Worm (Caenorhabditis elegans): Measurements from ENCODE around the gene hpl-1.

hpl-1 gene

ce11 chrX:13286533-13286932 lies 41.3 kb downstream of the hpl-1 start, which contains the start of gene R04D3.2:
TSS of gene R04D3.2 (minus strand) at chrX:13286633.
- TF ChIP-seq blmp-1 (tag; optimal IDR thresholded peaks at IDR 0.05; ENCODE audit: insufficient read depth) (no peak), unc-39 (tag; optimal IDR thresholded peaks at IDR 0.05) (no peak), lin-13 (GFP tag; optimal IDR thresholded peaks at IDR 0.05) (no peak), lin-11 (tag; optimal IDR thresholded peaks at IDR 0.05) (no peak), snpc-4 (tag; optimal IDR thresholded peaks at IDR 0.05) (no peak), ztf-1 (GFP tag; conservative IDR thresholded peaks at IDR 0.05) (no peak), Y55F3AM.14 (GFP tag; optimal IDR thresholded peaks at IDR 0.05) (no peak), sma-3 (GFP tag; optimal IDR thresholded peaks at IDR 0.05) (no peak), ZK546.5 (tag; optimal IDR thresholded peaks at IDR 0.05) (no peak), ztf-11 (tag; optimal IDR thresholded peaks at IDR 0.05) (no peak), alr-1 (tag; optimal IDR thresholded peaks at IDR 0.05) (no peak), nhr-25 (tag; optimal IDR thresholded peaks at IDR 0.05) (no peak)

- no peak for TF ChIP-seq nhr-21 (tag; optimal IDR thresholded peaks at IDR 0.05)
- TF ChIP-seq nhr-23 (tag; optimal IDR thresholded peaks at IDR 0.05): no peak
- no peak for TF ChIP-seq R02D3.7 (tag; optimal IDR thresholded peaks at IDR 0.05)
- no peak for TF ChIP-seq nhr-25 (tag; optimal IDR thresholded peaks at IDR 0.05)
- TF ChIP-seq Y55F3AM.14 (GFP tag; optimal IDR thresholded peaks at IDR 0.05): no peak
- no peak for TF ChIP-seq mdl-1 (tag; optimal IDR thresholded peaks at IDR 0.05)
- no peak for TF ChIP-seq alr-1 (tag; optimal IDR thresholded peaks at IDR 0.05)
- no peak for TF ChIP-seq sma-3 (GFP tag; optimal IDR thresholded peaks at IDR 0.05)
- no peak for TF ChIP-seq lin-11 (tag; optimal IDR thresholded peaks at IDR 0.05)
- TF ChIP-seq skn-1 (tag; optimal IDR thresholded peaks at IDR 0.05): no peak
- no peak for TF ChIP-seq blmp-1 (tag; optimal IDR thresholded peaks at IDR 0.05; ENCODE audit: insufficient read depth)
- no peak for TF ChIP-seq ztf-4 (tag; optimal IDR thresholded peaks at IDR 0.05)
- TF ChIP-seq mbf-1 (tag; optimal IDR thresholded peaks at IDR 0.05): no peak
- TF ChIP-seq snpc-4 (tag; optimal IDR thresholded peaks at IDR 0.05): no peak
Observed at ce11 chrX:13288715-13289114, 43.5 kb downstream of the hpl-1 start, which contains the start of gene R04D3.4. TSS of gene R04D3.4 (minus strand) at chrX:13288815.

- TF ChIP-seq snpc-4 (tag; optimal IDR thresholded peaks at IDR 0.05): no peak
- no peak for TF ChIP-seq ztf-11 (tag; optimal IDR thresholded peaks at IDR 0.05)
- TF ChIP-seq nhr-6 (tag; optimal IDR thresholded peaks at IDR 0.05): no peak
- no peak for TF ChIP-seq crh-2 (tag; optimal IDR thresholded peaks at IDR 0.05)
- TF ChIP-seq alr-1 (tag; optimal IDR thresholded peaks at IDR 0.05): no peak
- TF ChIP-seq ZK546.5 (tag; optimal IDR thresholded peaks at IDR 0.05): no peak
- TF ChIP-seq sma-3 (GFP tag; optimal IDR thresholded peaks at IDR 0.05): no peak
- TF ChIP-seq ama-1 (optimal IDR thresholded peaks at IDR 0.05): no peak
- no peak for TF ChIP-seq aly-2 (tag; optimal IDR thresholded peaks at IDR 0.05)
- no peak for TF ChIP-seq R02D3.7 (tag; optimal IDR thresholded peaks at IDR 0.05)
- no peak for TF ChIP-seq ceh-16 (tag; optimal IDR thresholded peaks at IDR 0.05)
- TF ChIP-seq nhr-10 (tag; optimal IDR thresholded peaks at IDR 0.05): no peak
- TF ChIP-seq nhr-21 (tag; optimal IDR thresholded peaks at IDR 0.05): no peak
Observed at ce11 chrX:13290531-13290930, 45.3 kb downstream of the hpl-1 start, which contains the start of gene R04D3.3. TSS of gene R04D3.3 (minus strand) at chrX:13290631.

- TF ChIP-seq ceh-16 (tag; optimal IDR thresholded peaks at IDR 0.05): no peak
- no peak for TF ChIP-seq nhr-12 (tag; optimal IDR thresholded peaks at IDR 0.05)
- no peak for TF ChIP-seq ceh-82 (tag; optimal IDR thresholded peaks at IDR 0.05)
- no peak for TF ChIP-seq nhr-237 (tag; optimal IDR thresholded peaks at IDR 0.05)
- TF ChIP-seq sma-9 (GFP tag; optimal IDR thresholded peaks at IDR 0.05): no peak
- TF ChIP-seq sma-9 (tag; optimal IDR thresholded peaks at IDR 0.05): no peak
- no peak for TF ChIP-seq sma-3 (GFP tag; optimal IDR thresholded peaks at IDR 0.05)
- no peak for TF ChIP-seq mbf-1 (tag; optimal IDR thresholded peaks at IDR 0.05)
- TF ChIP-seq nhr-129 (tag; optimal IDR thresholded peaks at IDR 0.05): no peak
- TF ChIP-seq gmeb-1 (tag; optimal IDR thresholded peaks at IDR 0.05): no peak
- TF ChIP-seq lin-13 (GFP tag; optimal IDR thresholded peaks at IDR 0.05): no peak
- no peak for TF ChIP-seq unc-62 (GFP tag; optimal IDR thresholded peaks at IDR 0.05)
Observed at ce11 chrX:13291506-13291905, 46.3 kb downstream of the hpl-1 start, which contains the start of gene srd-38. TSS of gene srd-38 (plus strand) at chrX:13291806.

ce11 chrX:13293023-13293422 lies 47.8 kb downstream of the hpl-1 start:
- TF ChIP-seq gmeb-1 (tag; optimal IDR thresholded peaks at IDR 0.05) (no peak), mbf-1 (tag; optimal IDR thresholded peaks at IDR 0.05) (no peak), sma-3 (GFP tag; optimal IDR thresholded peaks at IDR 0.05) (no peak), C34F6.9 (tag; optimal IDR thresholded peaks at IDR 0.05) (no peak), nhr-129 (tag; optimal IDR thresholded peaks at IDR 0.05) (no peak), dmd-4 (tag; optimal IDR thresholded peaks at IDR 0.05) (no peak), fos-1 (tag; optimal IDR thresholded peaks at IDR 0.05) (no peak)

Measured in whole organism, L2 larva.